Worm (Caenorhabditis elegans): ENCODE measurements around the gene inx-10.

Gene inx-10

DNA sequence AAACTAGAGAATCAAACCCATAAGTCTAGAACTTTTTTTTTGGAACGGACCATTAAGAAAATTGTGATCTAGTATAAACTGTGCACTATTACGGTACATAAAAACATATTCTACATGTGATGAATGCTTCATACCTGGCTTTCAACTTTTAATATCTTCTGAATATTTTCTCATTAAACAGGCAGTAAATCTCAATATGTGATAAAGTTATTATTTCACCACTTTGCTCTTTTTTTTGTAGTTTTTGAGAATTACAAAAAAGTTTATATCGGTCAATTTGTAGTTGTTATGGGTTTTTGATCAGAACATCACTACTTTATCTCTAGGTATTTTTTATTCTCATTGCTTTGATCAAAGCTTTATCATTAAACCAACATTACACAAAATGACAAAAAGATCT is 17.1 kb upstream of the inx-10 start:
- TF ChIP-seq lin-15B (tag; optimal IDR thresholded peaks at IDR 0.05): no peak
- no peak for TF ChIP-seq dpl-1 (GFP tag; optimal IDR thresholded peaks at IDR 0.05)
- TF ChIP-seq aha-1 (tag; optimal IDR thresholded peaks at IDR 0.05): no peak
- TF ChIP-seq lsy-2 (tag; optimal IDR thresholded peaks at IDR 0.05): no peak

ce11 chrV:9222819-9223218 is 15.5 kb upstream of the inx-10 start:
- TF ChIP-seq ama-1 (optimal IDR thresholded peaks at IDR 0.05) (no peak), efl-1 (optimal IDR thresholded peaks at IDR 0.05) (no peak), efl-1 (GFP tag; optimal IDR thresholded peaks at IDR 0.05 in 1 of 2) (peak in 1 of 2 experiments; percentile 28), nhr-28 (tag; optimal IDR thresholded peaks at IDR 0.05) (no peak), ceh-90 (tag; optimal IDR thresholded peaks at IDR 0.05) (no peak)

- TF ChIP-seq ztf-11 (tag; optimal IDR thresholded peaks at IDR 0.05) (no peak), fkh-4 (tag; optimal IDR thresholded peaks at IDR 0.05; ENCODE audit: borderline replicate concordance) (no peak), ztf-4 (tag; optimal IDR thresholded peaks at IDR 0.05) (no peak), unc-62 (GFP tag; optimal IDR thresholded peaks at IDR 0.05) (no peak), sox-4 (tag; optimal IDR thresholded peaks at IDR 0.05) (no peak), hpl-2 (GFP tag; optimal IDR thresholded peaks at IDR 0.05) (no peak), blmp-1 (tag; optimal IDR thresholded peaks at IDR 0.05) (peak; percentile 54), tlp-1 (tag; optimal IDR thresholded peaks at IDR 0.05) (no peak)
Measured at ce11 chrV:9221566-9221965, 14.3 kb upstream of the inx-10 start, which contains the start of gene grd-6. Gene grd-6 (plus strand): TSS chrV:9221866.

DNA sequence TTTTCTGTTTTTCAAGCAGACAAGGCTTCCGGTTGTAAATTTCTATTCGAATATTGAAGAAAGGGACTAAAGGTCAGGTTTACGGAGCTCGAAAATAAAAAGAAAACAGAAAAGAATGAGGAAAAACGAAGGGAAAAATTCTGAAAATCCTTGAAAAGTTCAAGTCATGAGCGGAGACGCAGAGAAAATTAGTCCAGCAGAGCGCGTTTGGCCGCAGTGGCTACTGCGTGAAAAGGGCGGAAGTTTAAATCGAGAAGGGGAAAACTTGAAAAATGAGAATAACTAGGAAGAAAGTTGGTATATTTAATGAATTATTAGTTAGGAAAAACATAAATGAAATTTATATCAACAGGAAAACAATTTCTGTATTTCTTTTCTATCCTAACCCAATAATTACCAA is 13.2 kb upstream of the inx-10 start:
- TF ChIP-seq mdl-1 (tag; optimal IDR thresholded peaks at IDR 0.05) (peak in 1 of 2 experiments; percentile 23), xbp-1 (tag; optimal IDR thresholded peaks at IDR 0.05) (peak; percentile 17), ceh-88 (GFP tag; IDR thresholded peaks at IDR 0.05) (no peak), nhr-71 (tag; optimal IDR thresholded peaks at IDR 0.05) (peak; percentile 64), rnt-1 (tag; optimal IDR thresholded peaks at IDR 0.05) (peak; percentile 33), lin-15B (tag; optimal IDR thresholded peaks at IDR 0.05) (peak; percentile 59), mep-1 (tag; optimal IDR thresholded peaks at IDR 0.05) (peak; percentile 20), lin-14 (GFP tag; optimal IDR thresholded peaks at IDR 0.05) (peak; percentile 56), sptf-1 (tag; optimal IDR thresholded peaks at IDR 0.05) (no peak), isw-1 (GFP tag; IDR thresholded peaks at IDR 0.05) (peak; percentile 46; the same call in 1 of the 2 replicates), blmp-1 (tag; optimal IDR thresholded peaks at IDR 0.05) (peak; percentile 62), nhr-19 (GFP tag; conservative IDR thresholded peaks at IDR 0.05) (peak; percentile 37; the same call in 1 of the 2 replicates), C16A3.4 (tag; optimal IDR thresholded peaks at IDR 0.05) (peak; percentile 68), unc-86 (tag; optimal IDR thresholded peaks at IDR 0.05) (peak; percentile 29), lsy-2 (tag; optimal IDR thresholded peaks at IDR 0.05) (peak; percentile 36 to 74), zag-1 (tag; optimal IDR thresholded peaks at IDR 0.05) (no peak), nhr-84 (tag; optimal IDR thresholded peaks at IDR 0.05) (no peak), ceh-82 (tag; optimal IDR thresholded peaks at IDR 0.05) (peak in 2 of 3 experiments; percentile 45 to 68), nhr-47 (tag; optimal IDR thresholded peaks at IDR 0.05) (peak; percentile 50), snu-23 (GFP tag; optimal IDR thresholded peaks at IDR 0.05) (peak; percentile 50), lin-35 (GFP tag; optimal IDR thresholded peaks at IDR 0.05) (peak; percentile 87 to 95), fos-1 (tag; optimal IDR thresholded peaks at IDR 0.05) (peak; percentile 27), lin-39 (tag; optimal IDR thresholded peaks at IDR 0.05) (no peak), skn-1 (tag; optimal IDR thresholded peaks at IDR 0.05) (peak; percentile 54), nhr-85 (tag) (peak; percentile 44), ceh-90 (tag; optimal IDR thresholded peaks at IDR 0.05) (no peak), swsn-7 (tag; optimal IDR thresholded peaks at IDR 0.05) (peak; percentile 33), fkh-8 (tag; optimal IDR thresholded peaks at IDR 0.05) (no peak), tbx-2 (tag; optimal IDR thresholded peaks at IDR 0.05) (peak; percentile 42), dpl-1 (GFP tag; optimal IDR thresholded peaks at IDR 0.05) (peak; percentile 76 to 89 (median 86)), C04F5.9 (tag; optimal IDR thresholded peaks at IDR 0.05) (no peak), nhr-77 (tag; optimal IDR thresholded peaks at IDR 0.05) (peak; percentile 19), efl-1 (optimal IDR thresholded peaks at IDR 0.05) (peak; percentile 54 to 88), efl-1 (GFP tag; optimal IDR thresholded peaks at IDR 0.05 in 1 of 2) (peak; percentile 90 to 99), nhr-20 (tag; optimal IDR thresholded peaks at IDR 0.05) (peak; percentile 49)
